Worm (Caenorhabditis elegans) whole organism, L2 larva: ENCODE data around the gene nhr-242.

ENCODE experiments used
- ZK546.5 ChIP-seq: sonication (generic microtip); optimal IDR thresholded peaks from 2 replicates; lab custom pipeline; 2017; ENCODE audit warnings: missing biosample characterization, missing genetic modification characterization
- aly-2 ChIP-seq: fragments of 150-350 bp; optimal IDR thresholded peaks from 2 replicates; lab custom pipeline; 2014; ENCODE audit warnings: missing biosample characterization, missing genetic modification characterization
- ceh-16 ChIP-seq: fragments of 150-350 bp; optimal IDR thresholded peaks from 2 replicates; lab custom pipeline; 2014; ENCODE audit warnings: missing biosample characterization, missing genetic modification characterization
- elt-1 ChIP-seq: fragments of 150-350 bp; optimal IDR thresholded peaks from 2 replicates; lab custom pipeline; 2014; ENCODE audit warnings: missing biosample characterization, missing genetic modification characterization
- lin-13 ChIP-seq: fragments of 150-350 bp; optimal IDR thresholded peaks from 2 replicates; lab custom pipeline; 2014; ENCODE audit warnings: missing biosample characterization, missing genetic modification reagents, missing genetic modification characterization
- lin-39 ChIP-seq: fragments of 150-350 bp; optimal IDR thresholded peaks from 2 replicates; lab custom pipeline; 2014; ENCODE audit warnings: missing biosample characterization, missing genetic modification reagents, missing genetic modification characterization
- mdl-1 ChIP-seq, 2 experiments: fragments of 150-350 bp in 1 of 2; sonication (generic microtip) in 1 of 2; optimal IDR thresholded peaks; 2 replicates each; lab custom pipeline; 2017; ENCODE audit warnings: missing biosample characterization in 2 of 2, missing genetic modification characterization in 2 of 2
- nhr-25 ChIP-seq: fragments of 150-350 bp; sonication (generic microtip); optimal IDR thresholded peaks from 3 replicates; lab custom pipeline; 2014; ENCODE audit warnings: missing biosample characterization, missing genetic modification characterization
- peb-1 ChIP-seq: fragments of 150-350 bp; optimal IDR thresholded peaks from 2 replicates; lab custom pipeline; 2014; ENCODE audit warnings: missing biosample characterization, missing genetic modification characterization
- sem-4 ChIP-seq: fragments of 150-350 bp; optimal IDR thresholded peaks from 2 replicates; lab custom pipeline; 2014; ENCODE audit warnings: missing biosample characterization, missing genetic modification reagents, missing genetic modification characterization
- skn-1 ChIP-seq: sonication (generic microtip); optimal IDR thresholded peaks from 2 replicates; lab custom pipeline; 2017; ENCODE audit warnings: missing biosample characterization, missing genetic modification characterization
- unc-62 ChIP-seq: fragments of 150-350 bp; optimal IDR thresholded peaks from 2 replicates; lab custom pipeline; 2014; ENCODE audit warnings: missing biosample characterization, missing genetic modification reagents, missing genetic modification characterization

nhr-242 gene

DNA sequence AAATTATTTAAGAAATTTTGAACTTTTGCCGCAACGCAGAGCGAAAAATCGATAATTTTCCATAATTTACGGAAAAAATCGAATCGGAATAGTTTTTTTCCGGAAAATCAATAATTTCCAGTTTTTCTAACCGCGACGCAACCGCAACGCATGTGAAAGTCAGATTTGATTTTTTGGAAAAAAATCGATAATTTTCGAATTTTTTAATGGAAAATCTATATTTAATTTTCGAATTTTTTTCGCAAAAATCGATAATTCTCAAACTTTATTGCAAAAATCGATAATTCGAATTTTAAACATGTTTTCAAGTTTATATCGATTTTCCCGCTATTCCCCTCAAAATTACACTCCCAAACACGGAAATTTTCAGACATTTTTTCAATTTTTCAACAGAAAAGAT, 51.1 kb downstream of the nhr-242 start:
- TF ChIP-seq ceh-16 (tag; lab: Kevin White, UChicago), result no peak
- TF ChIP-seq lin-39, result no peak
- TF ChIP-seq aly-2 (tag; lab: Kevin White, UChicago), result no peak
- TF ChIP-seq nhr-25, result no peak
- TF ChIP-seq peb-1 (tag; lab: Kevin White, UChicago), result no peak
- TF ChIP-seq, all 48 proteins: peak for 0

DNA sequence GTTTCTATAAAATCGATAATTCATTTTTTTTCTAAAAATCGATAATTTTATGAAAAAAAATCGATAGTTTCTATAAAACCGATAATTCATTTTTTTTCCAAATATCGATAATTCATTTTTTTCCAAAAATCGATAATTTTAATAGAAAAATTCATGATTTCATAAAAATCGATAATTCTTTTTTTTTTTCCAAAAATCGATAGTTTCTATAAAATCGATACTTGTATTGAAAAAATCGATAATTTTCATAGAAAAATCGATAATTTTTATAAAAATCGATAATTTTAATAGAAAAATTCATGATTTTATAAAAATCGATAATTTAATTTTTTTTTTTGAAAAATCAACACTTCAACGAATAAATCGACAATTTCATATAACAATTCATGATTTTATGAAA, 52.1 kb downstream of the nhr-242 start:
- no peak for TF ChIP-seq unc-62
- no peak for TF ChIP-seq ZK546.5
- no peak for TF ChIP-seq sem-4 (tag; lab: Kevin White, UChicago)
- no peak for TF ChIP-seq mdl-1 (tag; optimal IDR thresholded peaks at IDR 0.05; lab: Kevin White, UChicago)
- no peak for TF ChIP-seq lin-13 (GFP tag; lab: Kevin White, UChicago)
- TF ChIP-seq elt-1 (tag; lab: Kevin White, UChicago), result no peak
- TF ChIP-seq skn-1 (tag; lab: Kevin White, UChicago), result no peak
